Worm (Caenorhabditis elegans): Measurements from ENCODE around the gene rbr-2.

The rbr-2 gene

ce11 chrIV:10971636-10972199 lies 51.8 kb downstream of the rbr-2 start:
- no peak for TF ChIP-seq nhr-237 (tag; optimal IDR thresholded peaks at IDR 0.05)
- TF ChIP-seq fkh-2 (tag; optimal IDR thresholded peaks at IDR 0.05): no peak
- TF ChIP-seq tbx-2 (tag; optimal IDR thresholded peaks at IDR 0.05): no peak
- TF ChIP-seq nhr-12 (tag; optimal IDR thresholded peaks at IDR 0.05): no peak
- TF ChIP-seq egl-27 (tag; optimal IDR thresholded peaks at IDR 0.05): no peak
- TF ChIP-seq nhr-25 (tag; optimal IDR thresholded peaks at IDR 0.05): peak; percentile 69
- TF ChIP-seq R02D3.7 (tag; optimal IDR thresholded peaks at IDR 0.05): no peak
- TF ChIP-seq zag-1 (tag; optimal IDR thresholded peaks at IDR 0.05): no peak
- no peak for TF ChIP-seq egl-5 (tag; optimal IDR thresholded peaks at IDR 0.05)
- peak; percentile 25 for TF ChIP-seq nhr-23 (tag; optimal IDR thresholded peaks at IDR 0.05)
- no peak for TF ChIP-seq nhr-76 (tag; optimal IDR thresholded peaks at IDR 0.05)
- TF ChIP-seq elt-2 (tag; optimal IDR thresholded peaks at IDR 0.05): peak; percentile 14
- TF ChIP-seq pha-4 (tag; optimal IDR thresholded peaks at IDR 0.05): peak; percentile 59
- TF ChIP-seq ceh-9 (tag; optimal IDR thresholded peaks at IDR 0.05): no peak
- TF ChIP-seq fos-1 (tag; optimal IDR thresholded peaks at IDR 0.05): no peak

ce11 chrIV:10975968-10976367 lies 56.1 kb downstream of the rbr-2 start:
- TF ChIP-seq tbx-2 (tag; optimal IDR thresholded peaks at IDR 0.05) (no peak), pqm-1 (tag; optimal IDR thresholded peaks at IDR 0.05) (peak; percentile 22), nhr-237 (tag; optimal IDR thresholded peaks at IDR 0.05) (no peak), nhr-25 (tag; optimal IDR thresholded peaks at IDR 0.05) (peak; percentile 95), fkh-10 (GFP tag; optimal IDR thresholded peaks at IDR 0.05) (no peak), ceh-82 (tag; optimal IDR thresholded peaks at IDR 0.05) (no peak), aly-2 (tag; optimal IDR thresholded peaks at IDR 0.05) (no peak), nhr-67 (tag; optimal IDR thresholded peaks at IDR 0.05) (no peak), fkh-2 (tag; optimal IDR thresholded peaks at IDR 0.05) (no peak), fos-1 (tag; optimal IDR thresholded peaks at IDR 0.05) (no peak), ceh-16 (tag; optimal IDR thresholded peaks at IDR 0.05) (no peak), unc-39 (tag; optimal IDR thresholded peaks at IDR 0.05) (no peak), ztf-11 (tag; optimal IDR thresholded peaks at IDR 0.05) (no peak), jun-1 (tag; optimal IDR thresholded peaks at IDR 0.05) (no peak), elt-1 (tag; optimal IDR thresholded peaks at IDR 0.05) (peak; percentile 73), nhr-11 (tag; optimal IDR thresholded peaks at IDR 0.05) (no peak), ceh-28 (tag; optimal IDR thresholded peaks at IDR 0.05) (peak; percentile 21), hmg-11 (tag; optimal IDR thresholded peaks at IDR 0.05) (peak; percentile 24), lsy-12 (tag; optimal IDR thresholded peaks at IDR 0.05) (no peak), elt-3 (tag; optimal IDR thresholded peaks at IDR 0.05) (no peak), egl-27 (tag; optimal IDR thresholded peaks at IDR 0.05) (no peak), egl-5 (tag; optimal IDR thresholded peaks at IDR 0.05) (no peak), zag-1 (tag; optimal IDR thresholded peaks at IDR 0.05) (no peak), nhr-23 (tag; optimal IDR thresholded peaks at IDR 0.05) (peak; percentile 46), nhr-12 (tag; optimal IDR thresholded peaks at IDR 0.05) (no peak), ztf-4 (tag; optimal IDR thresholded peaks at IDR 0.05) (no peak), ceh-9 (tag; optimal IDR thresholded peaks at IDR 0.05) (no peak), unc-62 (GFP tag; optimal IDR thresholded peaks at IDR 0.05) (no peak), nhr-77 (tag; optimal IDR thresholded peaks at IDR 0.05) (no peak), sea-2 (GFP tag; optimal IDR thresholded peaks at IDR 0.05) (no peak), daf-12 (tag; optimal IDR thresholded peaks at IDR 0.05) (no peak), ama-1 (optimal IDR thresholded peaks at IDR 0.05) (peak; percentile 36), nfya-1 (tag; optimal IDR thresholded peaks at IDR 0.05; ENCODE audit: insufficient read depth) (peak; percentile 24), skn-1 (tag; optimal IDR thresholded peaks at IDR 0.05) (no peak), ZK546.5 (tag; optimal IDR thresholded peaks at IDR 0.05) (no peak), mdl-1 (tag; optimal IDR thresholded peaks at IDR 0.05) (peak; percentile 53), nhr-76 (tag; optimal IDR thresholded peaks at IDR 0.05) (no peak), snpc-4 (tag; optimal IDR thresholded peaks at IDR 0.05) (no peak), pha-4 (tag; optimal IDR thresholded peaks at IDR 0.05) (peak; percentile 55), R02D3.7 (tag; optimal IDR thresholded peaks at IDR 0.05) (no peak), lin-15B (tag; optimal IDR thresholded peaks at IDR 0.05) (no peak), eor-1 (tag; optimal IDR thresholded peaks at IDR 0.05) (no peak), elt-2 (tag; optimal IDR thresholded peaks at IDR 0.05) (peak; percentile 44), nhr-43 (tag; optimal IDR thresholded peaks at IDR 0.05; ENCODE audit: poor library complexity, severe bottlenecking) (peak; percentile 61), lin-39 (tag; optimal IDR thresholded peaks at IDR 0.05) (no peak), mml-1 (tag; optimal IDR thresholded peaks at IDR 0.05) (no peak), nhr-28 (tag; optimal IDR thresholded peaks at IDR 0.05) (no peak)

Measured in whole organism, L3 larva.